Worm (Caenorhabditis elegans): ENCODE data around the gene F17E9.16.
A peak's percentile ranks its signal among the peaks of the same experiment; 100 is the strongest.
"Not testable (repeated sequence)": the region's sequence is repeated elsewhere in the genome, so short reads cannot be mapped to it uniquely, and the experiment has no call there.

The F17E9.16 gene

ce11 chrIV:8385662-8386061 lies 33.5 kb downstream of the F17E9.16 start:
- TF ChIP-seq ama-1 (optimal IDR thresholded peaks at IDR 0.05) (no peak), unc-39 (tag; optimal IDR thresholded peaks at IDR 0.05) (no peak), hif-1 (tag; optimal IDR thresholded peaks at IDR 0.05) (no peak), tra-1 (GFP tag; IDR thresholded peaks at IDR 0.05) (no peak), skn-1 (tag; optimal IDR thresholded peaks at IDR 0.05) (no peak), dmd-8 (GFP tag; IDR thresholded peaks at IDR 0.05) (no peak), lin-1 (GFP tag; IDR thresholded peaks at IDR 0.05) (no peak), unc-62 (GFP tag; optimal IDR thresholded peaks at IDR 0.05 in 1 of 2) (peak in 1 of 2 experiments; percentile 15), unc-62 (tag; optimal IDR thresholded peaks at IDR 0.05) (no peak), nhr-42 (GFP tag; IDR thresholded peaks at IDR 0.05) (no peak), ceh-82 (tag; optimal IDR thresholded peaks at IDR 0.05) (no peak), ces-1 (GFP tag; optimal IDR thresholded peaks at IDR 0.05) (peak; percentile 90), mes-2 (tag; optimal IDR thresholded peaks at IDR 0.05; ENCODE audit: poor library complexity, severe bottlenecking) (no peak), mdt-29 (GFP tag; IDR thresholded peaks at IDR 0.05) (no peak), ceh-32 (tag; optimal IDR thresholded peaks at IDR 0.05; ENCODE audit: poor library complexity) (no peak), zip-2 (tag; optimal IDR thresholded peaks at IDR 0.05) (no peak), ceh-20 (GFP tag; IDR thresholded peaks at IDR 0.05) (no peak), F10B5.3 (tag; optimal IDR thresholded peaks at IDR 0.05) (no peak), fos-1 (tag; optimal IDR thresholded peaks at IDR 0.05) (no peak), php-3 (GFP tag; IDR thresholded peaks at IDR 0.05) (no peak), dve-1 (tag; optimal IDR thresholded peaks at IDR 0.05; ENCODE audit: insufficient read depth) (no peak), Y75B8A.6 (GFP tag; IDR thresholded peaks at IDR 0.05) (no peak), aha-1 (tag) (peak; percentile 4), F37D6.2 (tag; optimal IDR thresholded peaks at IDR 0.05) (no peak)

- not testable (repeated sequence) for TF ChIP-seq lin-39 (tag; optimal IDR thresholded peaks at IDR 0.05); hif-1 (tag; optimal IDR thresholded peaks at IDR 0.05); tra-1 (GFP tag; IDR thresholded peaks at IDR 0.05)
Measured at ce11 chrIV:8389139-8389538, 37.0 kb downstream of the F17E9.16 start, which contains the start of gene D2096.10. Gene D2096.10, minus strand, starts transcription at chrIV:8389239.

- TF ChIP-seq jun-1 (tag; optimal IDR thresholded peaks at IDR 0.05) (no peak), aha-1 (tag) (peak; percentile 33)
Measured at ce11 chrIV:8394105-8394504, 42.0 kb downstream of the F17E9.16 start, which contains the start of gene D2096.11. Gene D2096.11, minus strand, starts transcription at chrIV:8394205.

- TF ChIP-seq lir-3 (tag; optimal IDR thresholded peaks at IDR 0.05), result no peak
- no peak for TF ChIP-seq skn-1 (tag; optimal IDR thresholded peaks at IDR 0.05)
- no peak for TF ChIP-seq nhr-76 (tag; optimal IDR thresholded peaks at IDR 0.05)
- peak; percentile 40 for TF ChIP-seq aha-1 (tag)
- no peak for TF ChIP-seq egl-27 (tag; optimal IDR thresholded peaks at IDR 0.05)
Measured at ce11 chrIV:8396348-8396747, 44.2 kb downstream of the F17E9.16 start, which contains the start of gene timm-17B.2. Gene timm-17B.2, plus strand, starts transcription at chrIV:8396648.

ce11 chrIV:8397814-8398213 lies 45.7 kb downstream of the F17E9.16 start:
- TF ChIP-seq ztf-11 (tag; optimal IDR thresholded peaks at IDR 0.05), result no peak
- no peak for TF ChIP-seq ceh-20 (GFP tag; IDR thresholded peaks at IDR 0.05)
- no peak for TF ChIP-seq lin-13 (GFP tag; optimal IDR thresholded peaks at IDR 0.05)
- TF ChIP-seq F44E2.7 (GFP tag; IDR thresholded peaks at IDR 0.05), result no peak
- no peak for TF ChIP-seq daf-12 (tag; optimal IDR thresholded peaks at IDR 0.05)
- TF ChIP-seq nhr-77 (tag; optimal IDR thresholded peaks at IDR 0.05), result no peak
- no peak for TF ChIP-seq T26A8.4 (GFP tag; IDR thresholded peaks at IDR 0.05)
